Fruit fly (Drosophila melanogaster) whole organism: ENCODE results near the gene EloA.

Source experiments
- CG8478 ChIP-seq: fragments of >200 bp; optimal IDR thresholded peaks from 2 replicates; lab custom pipeline; 2018; ENCODE audit warnings: inconsistent platforms
- Dll ChIP-seq: fragments of >200 bp; optimal IDR thresholded peaks from 2 replicates; lab custom pipeline; 2017
- EcR ChIP-seq, 2 experiments: fragments of >200 bp; optimal IDR thresholded peaks; 2 replicates each; lab custom pipeline; 2017; ENCODE audit warnings: missing biosample characterization in 2 of 2, missing genetic modification characterization in 2 of 2, missing genetic modification reagents in 2 of 2
- pan ChIP-seq: fragments of >200 bp; optimal IDR thresholded peaks from 2 replicates; lab custom pipeline; 2017
- psq ChIP-seq: fragments of >200 bp; optimal IDR thresholded peaks from 2 replicates; lab custom pipeline; 2017
- usp ChIP-seq: fragments of >200 bp; optimal IDR thresholded peaks from 2 replicates; lab custom pipeline; 2017; ENCODE audit warnings: missing biosample characterization, missing genetic modification characterization, mixed read lengths

EloA gene

DNA sequence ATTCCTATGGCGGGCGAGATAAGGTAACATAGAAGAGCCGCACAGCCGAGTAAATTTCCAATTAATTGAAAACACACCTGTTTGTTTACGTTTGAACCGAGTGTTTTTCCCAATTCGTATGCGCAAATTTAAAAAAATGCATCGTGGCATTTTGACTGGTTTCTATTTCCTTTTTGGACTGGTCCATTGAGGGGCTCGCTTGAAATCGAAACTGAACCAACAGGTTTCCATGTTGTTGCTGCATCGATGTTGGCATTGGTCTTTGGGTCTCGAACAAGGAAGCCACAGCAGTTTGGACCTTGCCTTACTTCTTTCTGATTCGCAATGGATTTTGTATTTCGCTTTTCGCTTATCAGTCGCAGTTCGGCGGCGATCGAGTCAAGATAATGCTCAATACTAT is 7.2 kb downstream of the EloA start:
- no peak for TF ChIP-seq psq (lab: Kevin White, UChicago)
- no peak for TF ChIP-seq EcR (GFP tag; optimal IDR thresholded peaks at IDR 0.05; lab: Kevin White, UChicago)
- no peak for TF ChIP-seq Dll (lab: Kevin White, UChicago)
- TF ChIP-seq CG8478 (lab: Kevin White, UChicago): no peak
- no peak for TF ChIP-seq usp (GFP tag; lab: Kevin White, UChicago)
- no peak for TF ChIP-seq pan (lab: Kevin White, UChicago)

DNA sequence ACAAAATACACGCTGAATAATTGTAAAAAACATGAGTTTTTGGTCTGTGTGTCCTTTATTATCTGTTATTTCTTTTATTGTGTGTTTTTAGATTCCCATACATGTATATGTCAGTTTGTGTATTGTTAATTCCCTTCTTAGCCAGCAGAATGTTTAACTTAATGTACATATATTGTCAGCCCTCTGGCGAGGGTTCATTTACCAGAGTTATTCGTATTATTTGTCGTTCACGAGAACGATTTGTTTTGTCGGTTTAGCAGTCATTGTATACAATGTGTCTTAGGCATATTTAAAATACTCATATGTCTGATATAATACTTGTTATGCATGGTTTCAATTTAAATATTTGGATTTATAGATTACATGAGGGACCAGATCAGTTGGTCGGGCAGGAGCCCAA is 9.2 kb downstream of the EloA start:
- TF ChIP-seq Dll (lab: Kevin White, UChicago): no peak
- no peak for TF ChIP-seq psq (lab: Kevin White, UChicago)
- no peak for TF ChIP-seq EcR (GFP tag; optimal IDR thresholded peaks at IDR 0.05; lab: Kevin White, UChicago)
- TF ChIP-seq pan (lab: Kevin White, UChicago): no peak
- no peak for TF ChIP-seq CG8478 (lab: Kevin White, UChicago)
- TF ChIP-seq usp (GFP tag; lab: Kevin White, UChicago): no peak

dm6 chr3R:23278704-23279379 is 27.5 kb downstream of the EloA start:
- TF ChIP-seq CG8478 (lab: Kevin White, UChicago) (no peak), usp (GFP tag; lab: Kevin White, UChicago) (no peak)

DNA sequence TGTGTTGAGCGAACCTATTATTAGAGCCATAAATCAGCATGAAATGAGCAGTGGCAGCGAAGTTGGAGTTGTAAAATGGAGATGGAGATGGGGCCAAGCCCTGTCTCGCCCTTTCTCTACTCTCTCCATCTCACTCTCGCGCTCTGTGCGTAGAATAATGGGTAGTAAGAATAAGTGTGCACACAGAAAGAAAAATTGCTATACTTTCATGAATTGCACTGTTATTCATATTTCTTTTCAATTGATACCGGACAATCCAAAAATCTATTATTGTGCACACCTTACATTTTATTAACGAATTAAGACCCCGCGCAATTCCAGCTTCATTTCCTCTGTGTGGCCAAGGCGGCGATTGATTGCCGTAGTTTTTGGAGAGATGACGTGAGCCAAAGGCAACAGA is 28.5 kb downstream of the EloA start:
- TF ChIP-seq pan (lab: Kevin White, UChicago): no peak

DNA sequence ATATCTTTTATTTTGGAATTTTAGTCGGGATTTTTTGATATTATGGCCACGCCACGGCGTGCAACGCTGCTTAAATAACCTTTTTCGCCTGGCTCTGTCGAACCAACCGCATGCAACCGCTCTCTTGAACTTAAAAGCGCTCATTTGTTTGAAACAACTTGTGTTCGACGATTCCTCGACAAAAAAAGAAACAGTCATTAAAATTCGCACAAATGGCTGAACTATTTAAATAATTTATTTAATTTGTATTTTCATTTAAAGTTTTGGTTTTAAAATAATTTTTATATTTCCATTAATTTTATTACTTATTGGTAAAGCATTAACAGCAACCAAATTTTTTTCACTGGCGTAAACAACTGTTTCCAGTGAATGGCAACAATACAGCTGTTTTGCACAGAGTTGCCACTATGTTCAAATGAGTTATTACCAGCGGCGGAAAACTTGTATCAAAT is 29.5 kb downstream of the EloA start, which contains the start of the genes orb and Cdc16:
Gene orb, minus strand, starts transcription at position 51 of the 452 bp plus-strand sequence.
Gene Cdc16, plus strand, starts transcription at position 396 of the 452 bp plus-strand sequence.
- TF ChIP-seq Dll (lab: Kevin White, UChicago) (no peak), EcR (GFP tag; optimal IDR thresholded peaks at IDR 0.05; lab: Kevin White, UChicago) (no peak), pan (lab: Kevin White, UChicago) (no peak), CG8478 (lab: Kevin White, UChicago) (no peak), usp (GFP tag; lab: Kevin White, UChicago) (no peak), psq (lab: Kevin White, UChicago) (no peak)

DNA sequence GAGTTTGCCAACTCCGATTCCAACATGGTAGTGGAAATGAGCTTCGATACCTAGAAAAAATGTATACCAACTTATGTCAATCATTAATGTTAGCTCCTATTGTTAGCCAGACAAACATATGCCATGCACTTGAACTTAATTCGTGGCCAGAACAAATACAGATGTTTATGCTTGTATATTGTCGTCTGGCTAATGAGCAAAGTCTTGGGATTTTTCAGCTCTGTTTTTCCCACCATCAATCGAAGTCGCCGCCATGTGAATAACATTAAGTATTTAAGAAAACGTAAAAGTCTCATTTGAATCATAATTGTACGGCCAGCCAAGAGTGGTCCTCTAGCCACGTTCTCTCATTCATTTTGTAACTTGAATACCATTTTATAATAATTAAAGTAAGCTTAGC is 32.3 kb downstream of the EloA start, which contains the start of gene CG6763:
Gene CG6763, plus strand, starts transcription at position 301 of the 400 bp plus-strand sequence.
- no peak for TF ChIP-seq EcR (GFP tag; optimal IDR thresholded peaks at IDR 0.05; lab: Kevin White, UChicago)

dm6 chr3R:23284256-23284655 is 32.9 kb downstream of the EloA start:
- TF ChIP-seq usp (GFP tag; lab: Kevin White, UChicago): no peak
- no peak for TF ChIP-seq pan (lab: Kevin White, UChicago)
- no peak for TF ChIP-seq CG8478 (lab: Kevin White, UChicago)
- no peak for TF ChIP-seq EcR (GFP tag; optimal IDR thresholded peaks at IDR 0.05; lab: Kevin White, UChicago)
- no peak for TF ChIP-seq Dll (lab: Kevin White, UChicago)
- no peak for TF ChIP-seq psq (lab: Kevin White, UChicago)

- TF ChIP-seq CG8478 (lab: Kevin White, UChicago): no peak
Measured at dm6 chr3R:23287951-23288350, 36.6 kb downstream of the EloA start, which contains the start of gene wam. wam (minus strand) TSS chr3R:23288051.

DNA sequence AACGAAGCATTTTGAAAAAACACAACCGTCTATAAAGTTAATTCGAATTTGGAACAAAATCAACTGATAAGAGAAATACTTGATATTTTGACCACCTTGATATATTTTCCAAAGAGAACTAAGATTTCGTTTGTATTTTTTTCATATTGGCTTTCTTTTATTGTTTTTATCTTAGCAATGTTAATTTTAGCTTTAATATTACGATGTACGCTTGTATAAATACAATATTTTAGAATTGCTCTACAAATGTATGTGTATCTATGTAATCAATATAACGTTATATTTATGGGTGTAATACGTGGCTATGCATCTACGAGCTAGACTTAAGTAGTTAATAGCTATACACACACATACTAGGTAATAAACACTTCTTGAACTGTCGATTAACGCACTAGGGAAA is 38.7 kb downstream of the EloA start, which contains the start of gene bb8:
Gene bb8, minus strand, starts transcription at position 101 of the 400 bp plus-strand sequence.
- no peak for TF ChIP-seq EcR (GFP tag; optimal IDR thresholded peaks at IDR 0.05; lab: Kevin White, UChicago)
- TF ChIP-seq CG8478 (lab: Kevin White, UChicago): no peak
- no peak for TF ChIP-seq Dll (lab: Kevin White, UChicago)
- no peak for TF ChIP-seq psq (lab: Kevin White, UChicago)
- no peak for TF ChIP-seq pan (lab: Kevin White, UChicago)
- TF ChIP-seq usp (GFP tag; lab: Kevin White, UChicago): no peak

- no peak for TF ChIP-seq CG8478 (lab: Kevin White, UChicago)
- no peak for TF ChIP-seq psq (lab: Kevin White, UChicago)
- TF ChIP-seq usp (GFP tag; lab: Kevin White, UChicago): no peak
- no peak for TF ChIP-seq EcR (GFP tag; optimal IDR thresholded peaks at IDR 0.05; lab: Kevin White, UChicago)
- TF ChIP-seq Dll (lab: Kevin White, UChicago): no peak
- TF ChIP-seq pan (lab: Kevin White, UChicago): no peak
Measured at dm6 chr3R:23292267-23292666, 40.9 kb downstream of the EloA start.

dm6 chr3R:23293066-23293777 is 41.9 kb downstream of the EloA start:
- TF ChIP-seq Dll (lab: Kevin White, UChicago): no peak
- TF ChIP-seq CG8478 (lab: Kevin White, UChicago): peak; percentile 72

DNA sequence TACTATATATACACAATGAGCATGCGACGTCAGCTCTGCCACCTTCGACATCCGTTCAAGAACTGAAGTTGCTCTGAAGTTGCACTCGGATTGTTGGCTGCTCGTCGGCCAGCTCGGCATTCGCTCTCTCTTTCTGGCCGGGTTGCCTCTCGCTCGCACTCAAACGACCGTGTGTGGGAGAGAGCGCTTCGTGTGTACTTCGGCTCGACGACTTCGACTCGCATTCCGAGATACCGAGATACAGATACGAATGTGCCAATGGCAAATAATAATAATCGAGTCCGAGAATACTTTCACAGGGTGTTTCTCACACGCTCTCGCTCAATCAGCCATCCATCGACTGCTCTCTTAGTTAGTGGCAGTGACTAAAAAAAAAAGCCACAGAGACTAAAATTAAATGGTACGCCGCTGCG is 44.0 kb downstream of the EloA start:
- TF ChIP-seq psq (lab: Kevin White, UChicago) (no peak), Dll (lab: Kevin White, UChicago) (peak; percentile 70), CG8478 (lab: Kevin White, UChicago) (peak; percentile 90)
